Fruit fly (Drosophila melanogaster) whole organism, embryonic: Measurements from ENCODE around the gene CG12522.

ENCODE experiments used
- Awh ChIP-seq: fragments of 200-800 bp; sonication (Bioruptor generic); IDR thresholded peaks from 2 replicates; pipeline ENCODE4, ENCODE4 v1.3.6; 2022; ENCODE audit warnings: missing biosample characterization, missing genetic modification characterization
- Bteb2 ChIP-seq: fragments of 200-800 bp; sonication (Bioruptor generic); optimal IDR thresholded peaks from 2 replicates; lab custom pipeline; 2016; ENCODE audit warnings: missing biosample characterization, missing genetic modification characterization
- C15 ChIP-seq: fragments of 200-800 bp; sonication (Bioruptor generic); IDR thresholded peaks from 3 replicates; pipeline ENCODE4 v1.3.6; 2022; ENCODE audit warnings: missing biosample characterization, missing genetic modification characterization
- CG10267 ChIP-seq: fragments of 200-800 bp; sonication (Bioruptor generic); optimal IDR thresholded peaks from 2 replicates; lab custom pipeline; 2018; ENCODE audit warnings: missing biosample characterization, mild to moderate bottlenecking, missing genetic modification characterization, moderate library complexity
- CG10543 ChIP-seq: fragments of 200-800 bp; sonication (Bioruptor generic); optimal IDR thresholded peaks from 3 replicates; lab custom pipeline; 2017; ENCODE audit warnings: missing biosample characterization, mild to moderate bottlenecking, missing genetic modification characterization, moderate library complexity
- CG10959 ChIP-seq: fragments of 200-800 bp; sonication (Bioruptor generic); IDR thresholded peaks from 2 replicates; pipeline ENCODE4 v1.3.6; 2022; ENCODE audit warnings: missing biosample characterization, missing genetic modification characterization
- CG12071 ChIP-seq: fragments of 200-800 bp; sonication (Bioruptor generic); optimal IDR thresholded peaks from 3 replicates; lab custom pipeline; 2018; ENCODE audit warnings: missing biosample characterization, mild to moderate bottlenecking, missing genetic modification characterization
- CG13287 ChIP-seq: fragments of 200-800 bp; sonication (Bioruptor generic); IDR thresholded peaks from 2 replicates; pipeline ENCODE4 v1.3.6; 2022; ENCODE audit warnings: missing biosample characterization, missing genetic modification characterization; ENCODE audit not compliant: partially characterized antibody
- CG13296 ChIP-seq: fragments of 200-800 bp; sonication (Bioruptor generic); optimal IDR thresholded peaks from 3 replicates; lab custom pipeline; 2018; ENCODE audit warnings: missing biosample characterization, mild to moderate bottlenecking, missing genetic modification characterization
- CG14710 ChIP-seq: fragments of 200-800 bp; sonication (Bioruptor generic); optimal IDR thresholded peaks from 3 replicates; lab custom pipeline; 2019; ENCODE audit warnings: missing biosample characterization, mild to moderate bottlenecking, missing genetic modification characterization, moderate library complexity
- CG15073 ChIP-seq: fragments of 200-800 bp; sonication (Bioruptor generic); optimal IDR thresholded peaks from 2 replicates; lab custom pipeline; 2016; ENCODE audit warnings: missing biosample characterization, missing genetic modification characterization
- CG1603 ChIP-seq: fragments of 200-800 bp; sonication (Bioruptor generic); optimal IDR thresholded peaks from 2 replicates; lab custom pipeline; 2019; ENCODE audit warnings: missing biosample characterization, mild to moderate bottlenecking, missing genetic modification characterization, moderate library complexity
- CG17359 ChIP-seq: fragments of 200-800 bp; sonication (Bioruptor generic); optimal IDR thresholded peaks from 3 replicates; lab custom pipeline; 2018; ENCODE audit warnings: missing biosample characterization, mild to moderate bottlenecking, missing genetic modification characterization, moderate library complexity
- CG17612 ChIP-seq: fragments of 200-800 bp; sonication (Bioruptor generic); IDR thresholded peaks from 2 replicates; pipeline ENCODE4 v1.3.6; 2022; ENCODE audit warnings: missing biosample characterization, missing genetic modification characterization
- CG18262 ChIP-seq: fragments of 200-800 bp; optimal IDR thresholded peaks from 3 replicates; lab custom pipeline; 2019; ENCODE audit warnings: missing biosample characterization, mild to moderate bottlenecking, missing genetic modification characterization, moderate library complexity
- CG2712 ChIP-seq: fragments of 200-800 bp; optimal IDR thresholded peaks from 3 replicates; lab custom pipeline; 2019; ENCODE audit warnings: missing biosample characterization, mild to moderate bottlenecking, missing genetic modification characterization, moderate library complexity
- CG2875 ChIP-seq: fragments of 200-800 bp; sonication (Bioruptor generic); optimal IDR thresholded peaks from 2 replicates; lab custom pipeline; 2017; ENCODE audit warnings: missing biosample characterization, mild to moderate bottlenecking, missing genetic modification characterization, missing genetic modification reagents
- CG3281 ChIP-seq: fragments of 200-800 bp; sonication (Bioruptor generic); optimal IDR thresholded peaks from 3 replicates; lab custom pipeline; 2017; ENCODE audit warnings: missing biosample characterization, mild to moderate bottlenecking, missing genetic modification characterization
- CG33213 ChIP-seq: fragments of 200-800 bp; sonication (Bioruptor generic); optimal IDR thresholded peaks from 3 replicates; lab custom pipeline; 2016; ENCODE audit warnings: missing biosample characterization, missing genetic modification characterization
- CG42726 ChIP-seq: fragments of 200-800 bp; sonication (Bioruptor generic); IDR thresholded peaks from 2 replicates; pipeline ENCODE4 v1.3.6; 2022; ENCODE audit warnings: missing biosample characterization, missing genetic modification characterization; ENCODE audit not compliant: partially characterized antibody
- CG4424 ChIP-seq: fragments of 200-800 bp; sonication (Bioruptor generic); optimal IDR thresholded peaks from 3 replicates; lab custom pipeline; 2016; ENCODE audit warnings: missing biosample characterization, missing genetic modification characterization
- CG6254 ChIP-seq: fragments of 200-800 bp; sonication (Bioruptor generic); optimal IDR thresholded peaks from 3 replicates; lab custom pipeline; 2017; ENCODE audit warnings: mild to moderate bottlenecking, missing biosample characterization, missing genetic modification reagents, missing genetic modification characterization
- CG6813 ChIP-seq: fragments of 200-800 bp; sonication (Bioruptor generic); optimal IDR thresholded peaks from 2 replicates; lab custom pipeline; 2017; ENCODE audit warnings: missing biosample characterization, missing genetic modification characterization, mild to moderate bottlenecking, moderate library complexity, missing genetic modification reagents
- CG7271 ChIP-seq: fragments of 200-800 bp; sonication (Bioruptor generic); optimal IDR thresholded peaks from 2 replicates; lab custom pipeline; 2018; ENCODE audit warnings: missing biosample characterization, mild to moderate bottlenecking, missing genetic modification characterization, moderate library complexity
- CG7372 ChIP-seq: fragments of 200-800 bp; sonication (Bioruptor generic); IDR thresholded peaks from 2 replicates; pipeline ENCODE4 v1.3.6; 2022; ENCODE audit warnings: missing biosample characterization, missing genetic modification characterization
- CG7556 ChIP-seq: fragments of 200-800 bp; sonication (Bioruptor generic); optimal IDR thresholded peaks from 2 replicates; lab custom pipeline; 2017; ENCODE audit warnings: missing biosample characterization, mild to moderate bottlenecking, missing genetic modification characterization
- CG8478 ChIP-seq: fragments of >200 bp; optimal IDR thresholded peaks from 2 replicates; lab custom pipeline; 2018
- CG8924 ChIP-seq: fragments of 200-800 bp; optimal IDR thresholded peaks from 3 replicates; lab custom pipeline; 2019; ENCODE audit warnings: missing biosample characterization, mild to moderate bottlenecking, missing genetic modification characterization, moderate library complexity
- Camta ChIP-seq: fragments of 200-800 bp; sonication (Bioruptor generic); optimal IDR thresholded peaks from 2 replicates; lab custom pipeline; 2016; ENCODE audit warnings: missing biosample characterization, missing genetic modification characterization
- D19A ChIP-seq: fragments of 200-800 bp; optimal IDR thresholded peaks from 3 replicates; lab custom pipeline; 2019; ENCODE audit warnings: missing biosample characterization, mild to moderate bottlenecking, missing genetic modification characterization, moderate library complexity
- E2f2 ChIP-seq: fragments of 200-800 bp; sonication (Bioruptor generic); IDR thresholded peaks from 2 replicates; pipeline ENCODE4 v1.3.6; 2022; ENCODE audit warnings: missing biosample characterization, missing genetic modification characterization
- Eip74EF ChIP-seq, 2 experiments: fragments of 200-800 bp in 1 of 2; fragments of >200 bp in 1 of 2; sonication (Bioruptor generic) in 1 of 2; optimal IDR thresholded peaks; 2 replicates each; lab custom pipeline; 2017 to 2019; ENCODE audit warnings: missing biosample characterization in 2 of 2, missing genetic modification characterization in 2 of 2, mild to moderate bottlenecking in 1 of 2, moderate library complexity in 1 of 2
- Fer1 ChIP-seq: fragments of 200-800 bp; sonication (Bioruptor generic); optimal IDR thresholded peaks from 2 replicates; lab custom pipeline; 2017; ENCODE audit warnings: missing biosample characterization, mild to moderate bottlenecking, missing genetic modification characterization
- HHEX ChIP-seq: fragments of 200-800 bp; sonication (Bioruptor generic); optimal IDR thresholded peaks from 3 replicates; lab custom pipeline; 2017; ENCODE audit warnings: missing biosample characterization, mild to moderate bottlenecking, missing genetic modification characterization, missing genetic modification reagents
- NC2β ChIP-seq: fragments of 200-800 bp; sonication (Bioruptor generic); optimal IDR thresholded peaks from 2 replicates; lab custom pipeline; 2016; ENCODE audit warnings: missing biosample characterization, missing genetic modification characterization
- Sox100B ChIP-seq: fragments of 200-800 bp; sonication (Bioruptor generic); optimal IDR thresholded peaks from 3 replicates; lab custom pipeline; 2018; ENCODE audit warnings: missing biosample characterization, mild to moderate bottlenecking, missing genetic modification characterization
- Taf1 ChIP-seq: fragments of 200-800 bp; sonication (Bioruptor generic); IDR thresholded peaks from 2 replicates; pipeline ENCODE4 v1.3.6; 2022; ENCODE audit warnings: missing biosample characterization, missing genetic modification characterization
- Trl ChIP-seq, 3 experiments: fragments of >200 bp in 2 of 3; fragments of 200-800 bp in 1 of 3; sonication (Bioruptor generic) in 1 of 3; optimal IDR thresholded peaks; 2 replicates in 1 of 3; 3 replicates in 2 of 3; lab custom pipeline; 2016 to 2017; ENCODE audit warnings: missing biosample characterization in 1 of 3, missing genetic modification characterization in 1 of 3
- bowl ChIP-seq: fragments of 200-800 bp; sonication (Bioruptor generic); IDR thresholded peaks from 2 replicates; pipeline ENCODE4 v1.3.6; 2022; ENCODE audit warnings: missing biosample characterization, missing genetic modification characterization
- ci ChIP-seq: fragments of 200-800 bp; sonication (Bioruptor generic); IDR thresholded peaks from 3 replicates; pipeline ENCODE4 v1.3.6; 2022; ENCODE audit warnings: missing biosample characterization, missing genetic modification characterization
- dati ChIP-seq: fragments of 200-800 bp; sonication (Bioruptor generic); IDR thresholded peaks from 2 replicates; pipeline ENCODE4 v1.3.6; 2022; ENCODE audit warnings: missing biosample characterization, missing genetic modification characterization
- gcm ChIP-seq: fragments of 200-800 bp; sonication (Bioruptor generic); optimal IDR thresholded peaks from 2 replicates; lab custom pipeline; 2019; ENCODE audit warnings: missing biosample characterization, mild to moderate bottlenecking, missing genetic modification characterization, moderate library complexity
- lab ChIP-seq: fragments of 200-800 bp; sonication (Bioruptor generic); optimal IDR thresholded peaks from 3 replicates; lab custom pipeline; 2017; ENCODE audit warnings: missing biosample characterization, missing genetic modification characterization, mild to moderate bottlenecking, moderate library complexity, missing genetic modification reagents
- mld ChIP-seq: fragments of 200-800 bp; sonication (Bioruptor generic); IDR thresholded peaks from 3 replicates; pipeline ENCODE4 v1.3.6; 2022; ENCODE audit warnings: missing biosample characterization, missing genetic modification characterization; ENCODE audit not compliant: partially characterized antibody
- schlank ChIP-seq: fragments of 200-800 bp; sonication (Bioruptor generic); optimal IDR thresholded peaks from 2 replicates; lab custom pipeline; 2018; ENCODE audit warnings: missing biosample characterization, mild to moderate bottlenecking, missing genetic modification characterization
- sisA ChIP-seq: fragments of 200-800 bp; sonication (Bioruptor generic); IDR thresholded peaks from 2 replicates; pipeline ENCODE4 v1.3.6; 2022; ENCODE audit warnings: missing biosample characterization, missing genetic modification characterization
- sob ChIP-seq: fragments of 200-800 bp; sonication (Bioruptor generic); IDR thresholded peaks from 2 replicates; pipeline ENCODE4 v1.3.6; 2022; ENCODE audit warnings: missing biosample characterization, missing genetic modification characterization
- unpg ChIP-seq: fragments of 200-800 bp; sonication (Bioruptor generic); optimal IDR thresholded peaks from 3 replicates; lab custom pipeline; 2018; ENCODE audit warnings: missing biosample characterization, mild to moderate bottlenecking, missing genetic modification characterization, moderate library complexity
- vvl ChIP-seq: fragments of 200-800 bp; sonication (Bioruptor generic); IDR thresholded peaks from 2 replicates; pipeline ENCODE4 v1.3.6; 2022; ENCODE audit warnings: missing biosample characterization, missing genetic modification characterization
- wek ChIP-seq: fragments of 200-800 bp; sonication (Bioruptor generic); optimal IDR thresholded peaks from 3 replicates; lab custom pipeline; 2018; ENCODE audit warnings: missing biosample characterization, mild to moderate bottlenecking, missing genetic modification characterization, moderate library complexity

CG12522 gene

dm6 chr3L:11107432-11107831 is 603 bp upstream of the CG12522 start, which contains the start of gene CG32073 (continued):
- TF ChIP-seq D19A (tag; lab: Kevin White, UChicago) = peak; percentile 48
- TF ChIP-seq sob (GFP tag; lab: Robert Waterston, UW) = peak; percentile 40; the same call in 1 of the 2 replicates
- TF ChIP-seq vvl (GFP tag; lab: Robert Waterston, UW) = peak; percentile 36; the same call in 1 of the 2 replicates
- TF ChIP-seq CG7372 = no peak
- no peak for TF ChIP-seq bowl (GFP tag; lab: Robert Waterston, UW)
- peak; percentile 25 for TF ChIP-seq CG10267 (tag; lab: Kevin White, UChicago)
- peak; percentile 55 for TF ChIP-seq CG6813 (GFP tag; lab: Kevin White, UChicago)
- peak; percentile 23 for TF ChIP-seq CG1603 (tag; lab: Kevin White, UChicago)
- peak; percentile 75 for TF ChIP-seq lab (GFP tag; lab: Kevin White, UChicago)
- TF ChIP-seq gcm (GFP tag; lab: Kevin White, UChicago) = peak; percentile 23
- TF ChIP-seq sisA = no peak
- TF ChIP-seq CG33213 = peak; percentile 34
- no peak for TF ChIP-seq dati (GFP tag; lab: Robert Waterston, UW)
- no peak for TF ChIP-seq Camta (GFP tag; lab: Kevin White, UChicago)
- no peak for TF ChIP-seq mld
- TF ChIP-seq wek (GFP tag; lab: Kevin White, UChicago) = peak; percentile 40
- no peak for TF ChIP-seq Bteb2
- 0 out of 2 replicates have a peak, but pooled peaks have one; percentile 16 for TF ChIP-seq Awh (GFP tag; lab: Robert Waterston, UW)
- TF ChIP-seq CG7556 (GFP tag; lab: Kevin White, UChicago) = peak; percentile 17
- TF ChIP-seq CG42726 = no peak
- no peak for TF ChIP-seq CG13287
- peak; percentile 42 for TF ChIP-seq CG14710
- peak; percentile 66 for TF ChIP-seq Sox100B (GFP tag; lab: Kevin White, UChicago)
- no peak for TF ChIP-seq CG8478
- TF ChIP-seq Fer1 (GFP tag; lab: Kevin White, UChicago) = peak; percentile 56
- TF ChIP-seq C15 (GFP tag; lab: Robert Waterston, UW) = peak; percentile 22; the same call in 1 of the 3 replicates
- TF ChIP-seq CG10959 (GFP tag; lab: Robert Waterston, UW) = no peak
- TF ChIP-seq CG4424 (GFP tag; lab: Kevin White, UChicago) = peak; percentile 40
- TF ChIP-seq CG18262 = peak; percentile 43
- no peak for TF ChIP-seq Taf1 (GFP tag; lab: Robert Waterston, UW)
- TF ChIP-seq CG2875 = peak; percentile 29
- peak; percentile 9 for TF ChIP-seq CG8924 (tag; lab: Kevin White, UChicago)
- TF ChIP-seq NC2β (GFP tag; lab: Kevin White, UChicago) = no peak
- no peak for TF ChIP-seq CG17612 (GFP tag; lab: Robert Waterston, UW)
- peak; percentile 55 for TF ChIP-seq CG13296 (GFP tag; lab: Kevin White, UChicago)
- TF ChIP-seq CG15073 = no peak
- no peak for TF ChIP-seq ci (GFP tag; lab: Robert Waterston, UW)
- TF ChIP-seq CG3281 = peak; percentile 2
- peak; percentile 33 for TF ChIP-seq CG6254 (GFP tag; lab: Kevin White, UChicago)
- no peak for TF ChIP-seq Eip74EF (GFP tag; optimal IDR thresholded peaks at IDR 0.05; lab: Kevin White, UChicago)
- no peak for TF ChIP-seq CG7271 (tag; lab: Kevin White, UChicago)
- peak; percentile 51 for TF ChIP-seq HHEX
- TF ChIP-seq Trl (optimal IDR thresholded peaks at IDR 0.05; lab: Kevin White, UChicago) = no peak
- peak; percentile 36 for TF ChIP-seq Trl (GFP tag; optimal IDR thresholded peaks at IDR 0.05; lab: Kevin White, UChicago)
- TF ChIP-seq schlank = peak; percentile 33
- no peak for TF ChIP-seq E2f2 (GFP tag; lab: Robert Waterston, UW)
- TF ChIP-seq CG2712 = peak; percentile 44
- TF ChIP-seq unpg (GFP tag; lab: Kevin White, UChicago) = peak; percentile 49
- TF ChIP-seq CG10543 = peak; percentile 40
- peak; percentile 75 for TF ChIP-seq CG12071
- peak; percentile 10 for TF ChIP-seq CG17359 (tag; lab: Kevin White, UChicago)
